Worm (Caenorhabditis elegans): ENCODE results near the gene Y49E10.4.

ce11 chrIII:12420256-12420655, 36.6 kb upstream of the Y49E10.4 start:
- no peak for TF ChIP-seq egl-18 (GFP tag; IDR thresholded peaks at IDR 0.05)
- TF ChIP-seq atf-7 (tag; optimal IDR thresholded peaks at IDR 0.05): no peak
- no peak for TF ChIP-seq snpc-3.4 (tag; optimal IDR thresholded peaks at IDR 0.05)
- no peak for TF ChIP-seq ceh-91 (GFP tag; IDR thresholded peaks at IDR 0.05)
- no peak for TF ChIP-seq ama-1 (optimal IDR thresholded peaks at IDR 0.05)
- no peak for TF ChIP-seq ama-1 (GFP tag; optimal IDR thresholded peaks at IDR 0.05)
- no peak for TF ChIP-seq fkh-3 (tag; optimal IDR thresholded peaks at IDR 0.05)
- no peak for TF ChIP-seq F57A8.1 (GFP tag; optimal IDR thresholded peaks at IDR 0.05)
- no peak for TF ChIP-seq mcd-1 (GFP tag; IDR thresholded peaks at IDR 0.05)
- TF ChIP-seq C06A6.2 (GFP tag; conservative IDR thresholded peaks at IDR 0.05): no peak
- no peak for TF ChIP-seq attf-6 (GFP tag; IDR thresholded peaks at IDR 0.05)
- TF ChIP-seq ceh-100 (GFP tag; IDR thresholded peaks at IDR 0.05): no peak
- no peak for TF ChIP-seq lin-35 (GFP tag; optimal IDR thresholded peaks at IDR 0.05)
